Worm (Caenorhabditis elegans): ENCODE measurements around the gene gln-2.

The gln-2 gene

ce11 chrIII:9973765-9974164, 29.1 kb upstream of the gln-2 start, which contains the start of gene R10E12.2:
Gene R10E12.2, minus strand, starts transcription at chrIII:9973865.
- no peak for TF ChIP-seq pha-2 (tag; optimal IDR thresholded peaks at IDR 0.05)
- no peak for TF ChIP-seq hlh-6 (tag; optimal IDR thresholded peaks at IDR 0.05)
- TF ChIP-seq K09A11.1 (tag; optimal IDR thresholded peaks at IDR 0.05; ENCODE audit: insufficient read depth): no peak
- TF ChIP-seq che-1 (tag; optimal IDR thresholded peaks at IDR 0.05): no peak
- no peak for TF ChIP-seq ceh-2 (tag; optimal IDR thresholded peaks at IDR 0.05)
- TF ChIP-seq unc-86 (tag; optimal IDR thresholded peaks at IDR 0.05): no peak
- TF ChIP-seq madf-2 (tag; optimal IDR thresholded peaks at IDR 0.05): no peak
- no peak for TF ChIP-seq fax-1 (tag; optimal IDR thresholded peaks at IDR 0.05)
- TF ChIP-seq unc-42 (tag; optimal IDR thresholded peaks at IDR 0.05): no peak
- TF ChIP-seq nhr-232 (tag; optimal IDR thresholded peaks at IDR 0.05): no peak
- TF ChIP-seq npax-4 (tag; optimal IDR thresholded peaks at IDR 0.05): no peak
- TF ChIP-seq hlh-15 (tag; optimal IDR thresholded peaks at IDR 0.05): no peak
- TF ChIP-seq nfya-1 (tag; optimal IDR thresholded peaks at IDR 0.05): no peak
- TF ChIP-seq zip-5 (tag; optimal IDR thresholded peaks at IDR 0.05): no peak
- no peak for TF ChIP-seq F13H6.1 (tag; optimal IDR thresholded peaks at IDR 0.05)
- no peak for TF ChIP-seq dmd-4 (tag; optimal IDR thresholded peaks at IDR 0.05; ENCODE audit: borderline replicate concordance)
- TF ChIP-seq elt-2 (tag; optimal IDR thresholded peaks at IDR 0.05): no peak

ce11 chrIII:9972192-9972811, 27.7 kb upstream of the gln-2 start:
- no peak for TF ChIP-seq ets-4 (tag; optimal IDR thresholded peaks at IDR 0.05)
- TF ChIP-seq ceh-31 (tag; optimal IDR thresholded peaks at IDR 0.05): no peak
- peak; percentile 36 for TF ChIP-seq unc-42 (tag; optimal IDR thresholded peaks at IDR 0.05)
- no peak for TF ChIP-seq hlh-13 (GFP tag; optimal IDR thresholded peaks at IDR 0.05)
- TF ChIP-seq hlh-6 (tag; optimal IDR thresholded peaks at IDR 0.05): no peak
- TF ChIP-seq zip-5 (tag; optimal IDR thresholded peaks at IDR 0.05): no peak

DNA sequence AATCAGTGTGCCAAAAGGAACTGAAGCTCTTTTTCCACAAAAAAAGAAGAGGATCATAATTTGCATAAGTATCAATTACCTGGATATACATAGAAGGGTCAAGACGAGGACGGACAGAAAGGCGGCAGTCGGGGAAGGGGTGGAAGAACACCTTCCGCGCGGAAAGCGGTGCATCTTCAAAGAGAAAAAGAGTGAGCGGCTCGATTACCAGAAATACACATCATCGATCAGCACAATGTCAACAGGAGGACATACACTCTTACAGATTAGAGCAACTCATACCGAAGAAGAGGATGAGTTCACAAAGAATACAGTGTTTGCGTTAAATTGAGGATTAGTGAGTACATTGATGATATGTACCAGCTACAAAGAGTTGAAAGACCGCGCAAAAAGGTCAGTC, 24.7 kb upstream of the gln-2 start:
- TF ChIP-seq ceh-34 (tag; optimal IDR thresholded peaks at IDR 0.05) (peak; percentile 40), tbx-7 (tag; optimal IDR thresholded peaks at IDR 0.05) (no peak)

DNA sequence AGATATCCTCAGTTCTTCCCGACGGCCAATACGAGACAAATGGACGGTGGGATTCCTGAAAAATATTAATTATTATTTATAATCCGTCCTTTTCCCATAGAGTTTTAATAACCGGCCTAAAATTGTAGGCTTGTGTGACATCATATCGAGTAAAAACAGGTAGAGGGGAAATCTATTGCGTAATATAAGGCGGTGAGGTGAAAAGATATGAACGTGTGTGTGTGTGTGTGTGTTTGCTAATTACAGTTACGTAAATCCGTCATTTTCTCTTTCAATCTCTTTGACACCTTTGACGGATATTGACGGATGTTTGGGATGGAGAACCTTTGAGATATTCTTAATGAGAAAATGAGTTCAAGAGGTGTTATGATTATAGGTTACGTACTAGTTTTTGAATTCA, 20.8 kb upstream of the gln-2 start:
- TF ChIP-seq unc-55 (GFP tag; optimal IDR thresholded peaks at IDR 0.05) (peak; percentile 54), pha-4 (tag; optimal IDR thresholded peaks at IDR 0.05) (no peak)

- no peak for TF ChIP-seq Y22D7AL.16 (tag; optimal IDR thresholded peaks at IDR 0.05)
- no peak for TF ChIP-seq ets-4 (tag; optimal IDR thresholded peaks at IDR 0.05)
- no peak for TF ChIP-seq unc-86 (tag; optimal IDR thresholded peaks at IDR 0.05)
- TF ChIP-seq lin-11 (tag; optimal IDR thresholded peaks at IDR 0.05): no peak
- no peak for TF ChIP-seq hlh-13 (GFP tag; optimal IDR thresholded peaks at IDR 0.05)
- no peak for TF ChIP-seq nhr-11 (tag; optimal IDR thresholded peaks at IDR 0.05)
Measured at ce11 chrIII:9964416-9964815, 19.8 kb upstream of the gln-2 start.

DNA sequence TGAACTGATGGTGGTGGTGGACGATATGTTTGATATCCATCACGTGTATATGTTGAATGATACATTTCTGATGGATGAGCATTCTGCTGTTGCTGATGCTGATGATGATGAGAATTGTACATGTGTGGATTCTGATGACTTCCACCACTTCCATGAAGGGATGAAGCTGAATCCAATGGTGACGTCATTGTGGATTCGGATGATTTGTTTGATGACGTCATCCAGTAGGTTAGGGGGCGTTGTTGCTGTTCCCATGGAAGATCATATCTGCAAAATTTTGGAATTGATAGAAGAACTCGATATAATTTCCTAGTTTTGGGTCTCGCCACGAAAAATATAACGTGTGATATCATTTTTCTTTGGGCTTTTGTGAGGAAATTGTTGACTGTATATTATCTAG, 18.8 kb upstream of the gln-2 start:
- TF ChIP-seq ahr-1 (tag; optimal IDR thresholded peaks at IDR 0.05): no peak
- TF ChIP-seq pax-1 (tag; optimal IDR thresholded peaks at IDR 0.05): no peak
- no peak for TF ChIP-seq pros-1 (tag; optimal IDR thresholded peaks at IDR 0.05)
- no peak for TF ChIP-seq ceh-24 (tag; optimal IDR thresholded peaks at IDR 0.05)
- TF ChIP-seq fax-1 (tag; optimal IDR thresholded peaks at IDR 0.05): no peak
- TF ChIP-seq nhr-232 (tag; optimal IDR thresholded peaks at IDR 0.05): no peak
- no peak for TF ChIP-seq zip-5 (tag; optimal IDR thresholded peaks at IDR 0.05)
- TF ChIP-seq lin-11 (tag; optimal IDR thresholded peaks at IDR 0.05): no peak
- no peak for TF ChIP-seq ceh-31 (tag; optimal IDR thresholded peaks at IDR 0.05)
- no peak for TF ChIP-seq rnt-1 (tag; optimal IDR thresholded peaks at IDR 0.05)
- TF ChIP-seq tbx-2 (tag; optimal IDR thresholded peaks at IDR 0.05): no peak
- TF ChIP-seq ceh-34 (tag; optimal IDR thresholded peaks at IDR 0.05): no peak
- no peak for TF ChIP-seq ceh-19 (GFP tag; optimal IDR thresholded peaks at IDR 0.05)
- no peak for TF ChIP-seq pha-2 (tag; optimal IDR thresholded peaks at IDR 0.05)
- no peak for TF ChIP-seq unc-55 (GFP tag; optimal IDR thresholded peaks at IDR 0.05)
- TF ChIP-seq fkh-10 (GFP tag; optimal IDR thresholded peaks at IDR 0.05): no peak
- TF ChIP-seq Y22D7AL.16 (tag; optimal IDR thresholded peaks at IDR 0.05): no peak
- TF ChIP-seq eyg-1 (tag; optimal IDR thresholded peaks at IDR 0.05): no peak
